Worm (Caenorhabditis elegans) whole organism, L2 larva: ENCODE measurements around the gene R01B10.2.

ENCODE experiments used
- C34F6.9 ChIP-seq: fragments of 150-350 bp; optimal IDR thresholded peaks from 2 replicates; lab custom pipeline; 2014; ENCODE audit warnings: missing biosample characterization, missing genetic modification characterization
- F13H6.1 ChIP-seq: sonication (generic microtip); optimal IDR thresholded peaks from 2 replicates; lab custom pipeline; 2016; ENCODE audit warnings: missing genetic modification characterization, missing compliant biosample characterization
- R02D3.7 ChIP-seq: fragments of 150-350 bp; optimal IDR thresholded peaks from 2 replicates; lab custom pipeline; 2014; ENCODE audit warnings: missing biosample characterization, missing genetic modification characterization
- Y55F3AM.14 ChIP-seq: fragments of 200-800 bp; sonication (Bioruptor generic); optimal IDR thresholded peaks from 2 replicates; lab custom pipeline; 2018; ENCODE audit warnings: mild to moderate bottlenecking, missing genetic modification characterization, missing compliant biosample characterization
- ZK546.5 ChIP-seq: sonication (generic microtip); optimal IDR thresholded peaks from 2 replicates; lab custom pipeline; 2017; ENCODE audit warnings: missing biosample characterization, missing genetic modification characterization
- alr-1 ChIP-seq: fragments of 150-350 bp; optimal IDR thresholded peaks from 2 replicates; lab custom pipeline; 2014; ENCODE audit warnings: missing biosample characterization, missing genetic modification characterization
- aly-2 ChIP-seq: fragments of 150-350 bp; optimal IDR thresholded peaks from 2 replicates; lab custom pipeline; 2014; ENCODE audit warnings: missing biosample characterization, missing genetic modification characterization
- ama-1 ChIP-seq: fragments of 150-350 bp; optimal IDR thresholded peaks from 2 replicates; lab custom pipeline; 2018; ENCODE audit warnings: inconsistent platforms
- blmp-1 ChIP-seq: sonication (generic microtip); optimal IDR thresholded peaks from 2 replicates; lab custom pipeline; 2017; ENCODE audit warnings: missing genetic modification characterization, mild to moderate bottlenecking, missing compliant biosample characterization, antibody characterized with exemption, moderate library complexity; ENCODE audit not compliant: insufficient read depth
- ceh-82 ChIP-seq: fragments of 150-350 bp; optimal IDR thresholded peaks from 2 replicates; lab custom pipeline; 2014; ENCODE audit warnings: missing biosample characterization, missing genetic modification characterization
- crh-2 ChIP-seq: sonication (generic microtip); optimal IDR thresholded peaks from 2 replicates; lab custom pipeline; 2017; ENCODE audit warnings: missing biosample characterization, missing genetic modification characterization
- dmd-4 ChIP-seq: sonication (generic microtip); optimal IDR thresholded peaks from 2 replicates; lab custom pipeline; 2017; ENCODE audit warnings: missing biosample characterization, missing genetic modification characterization
- egl-27 ChIP-seq: sonication (generic microtip); optimal IDR thresholded peaks from 3 replicates; lab custom pipeline; 2017; ENCODE audit warnings: missing biosample characterization, missing genetic modification reagents, missing genetic modification characterization
- elt-1 ChIP-seq: fragments of 150-350 bp; optimal IDR thresholded peaks from 2 replicates; lab custom pipeline; 2014; ENCODE audit warnings: missing biosample characterization, missing genetic modification characterization
- fos-1 ChIP-seq: fragments of 150-350 bp; optimal IDR thresholded peaks from 2 replicates; lab custom pipeline; 2014; ENCODE audit warnings: missing biosample characterization, missing genetic modification characterization
- gmeb-1 ChIP-seq: fragments of 150-350 bp; optimal IDR thresholded peaks from 2 replicates; lab custom pipeline; 2014; ENCODE audit warnings: missing biosample characterization, missing genetic modification characterization
- lin-11 ChIP-seq: fragments of 150-350 bp; sonication (generic microtip); optimal IDR thresholded peaks from 2 replicates; lab custom pipeline; 2014; ENCODE audit warnings: missing biosample characterization, missing genetic modification characterization, inconsistent platforms, mixed read lengths
- lin-13 ChIP-seq: fragments of 150-350 bp; optimal IDR thresholded peaks from 2 replicates; lab custom pipeline; 2014; ENCODE audit warnings: missing biosample characterization, missing genetic modification reagents, missing genetic modification characterization
- lsy-2 ChIP-seq, 2 experiments: fragments of 150-350 bp in 1 of 2; sonication (generic microtip) in 1 of 2; optimal IDR thresholded peaks; 2 replicates each; lab custom pipeline; 2014 to 2017; ENCODE audit warnings: missing biosample characterization in 2 of 2, missing genetic modification characterization in 2 of 2
- mab-5 ChIP-seq: fragments of 150-350 bp; optimal IDR thresholded peaks from 2 replicates; lab custom pipeline; 2014; ENCODE audit warnings: missing biosample characterization, missing genetic modification characterization
- mbf-1 ChIP-seq: sonication (generic microtip); optimal IDR thresholded peaks from 2 replicates; lab custom pipeline; 2017; ENCODE audit warnings: missing biosample characterization, missing genetic modification characterization
- nhr-10 ChIP-seq: sonication (generic microtip); optimal IDR thresholded peaks from 2 replicates; lab custom pipeline; 2017; ENCODE audit warnings: missing biosample characterization, missing genetic modification characterization
- nhr-11 ChIP-seq: fragments of 150-350 bp; optimal IDR thresholded peaks from 2 replicates; lab custom pipeline; 2014; ENCODE audit warnings: missing biosample characterization, missing genetic modification characterization
- nhr-12 ChIP-seq: fragments of 150-350 bp; optimal IDR thresholded peaks from 2 replicates; lab custom pipeline; 2014; ENCODE audit warnings: missing biosample characterization, missing genetic modification characterization
- nhr-129 ChIP-seq: fragments of 150-350 bp; optimal IDR thresholded peaks from 2 replicates; lab custom pipeline; 2014; ENCODE audit warnings: missing biosample characterization, missing genetic modification characterization
- nhr-21 ChIP-seq: fragments of 150-350 bp; optimal IDR thresholded peaks from 2 replicates; lab custom pipeline; 2014; ENCODE audit warnings: missing biosample characterization, missing genetic modification characterization
- nhr-25 ChIP-seq: fragments of 150-350 bp; sonication (generic microtip); optimal IDR thresholded peaks from 3 replicates; lab custom pipeline; 2014; ENCODE audit warnings: missing biosample characterization, missing genetic modification characterization
- nhr-6 ChIP-seq: fragments of 150-350 bp; optimal IDR thresholded peaks from 2 replicates; lab custom pipeline; 2014; ENCODE audit warnings: missing biosample characterization, missing genetic modification characterization
- nhr-77 ChIP-seq: fragments of 150-350 bp; optimal IDR thresholded peaks from 2 replicates; lab custom pipeline; 2014; ENCODE audit warnings: missing biosample characterization, missing genetic modification characterization
- skn-1 ChIP-seq: sonication (generic microtip); optimal IDR thresholded peaks from 2 replicates; lab custom pipeline; 2017; ENCODE audit warnings: missing biosample characterization, missing genetic modification characterization
- sma-3 ChIP-seq: sonication (generic microtip); optimal IDR thresholded peaks from 2 replicates; lab custom pipeline; 2016; ENCODE audit warnings: missing genetic modification reagents, missing genetic modification characterization, missing compliant biosample characterization
- sma-9 ChIP-seq, 2 experiments: fragments of 150-350 bp in 1 of 2; sonication (generic microtip) in 1 of 2; optimal IDR thresholded peaks; 2 replicates each; lab custom pipeline; 2014 to 2016; ENCODE audit warnings: missing genetic modification characterization in 2 of 2, mild to moderate bottlenecking in 1 of 2, missing biosample characterization in 1 of 2, missing compliant biosample characterization in 1 of 2, missing genetic modification reagents in 1 of 2, moderate library complexity in 1 of 2
- unc-55 ChIP-seq: fragments of 150-350 bp; sonication (generic microtip); optimal IDR thresholded peaks from 3 replicates; lab custom pipeline; 2014; ENCODE audit warnings: missing biosample characterization, missing genetic modification reagents, missing genetic modification characterization
- unc-62 ChIP-seq: fragments of 150-350 bp; optimal IDR thresholded peaks from 2 replicates; lab custom pipeline; 2014; ENCODE audit warnings: missing biosample characterization, missing genetic modification reagents, missing genetic modification characterization
- ztf-1 ChIP-seq: fragments of 200-800 bp; sonication (Bioruptor generic); conservative IDR thresholded peaks from 2 replicates; pipeline ENCODE4 v1.3.6; 2022; ENCODE audit warnings: missing genetic modification characterization, missing compliant biosample characterization
- ztf-11 ChIP-seq: sonication (generic microtip); optimal IDR thresholded peaks from 2 replicates; lab custom pipeline; 2017; ENCODE audit warnings: missing biosample characterization, missing genetic modification characterization

R01B10.2 gene

ce11 chrV:6051159-6051558 lies 9.9 kb upstream of the R01B10.2 start, which contains the start of gene jamp-1:
TSS of gene jamp-1 (minus strand) at chrV:6051259.
- TF ChIP-seq Y55F3AM.14 (GFP tag; lab: Kevin White, UChicago) (no peak), R02D3.7 (tag; lab: Kevin White, UChicago) (no peak)

- TF ChIP-seq nhr-21 (tag; lab: Kevin White, UChicago) (no peak), ZK546.5 (tag; lab: Kevin White, UChicago) (no peak), ztf-11 (tag; lab: Kevin White, UChicago) (no peak), blmp-1 (tag; lab: Kevin White, UChicago) (no peak), ama-1 (lab: Kevin White, UChicago) (no peak), F13H6.1 (tag; lab: Kevin White, UChicago) (no peak), R02D3.7 (tag; lab: Kevin White, UChicago) (no peak), ceh-82 (tag; lab: Kevin White, UChicago) (no peak), nhr-25 (tag; lab: Kevin White, UChicago) (no peak), lsy-2 (tag; optimal IDR thresholded peaks at IDR 0.05; lab: Kevin White, UChicago) (no peak)
Measured at ce11 chrV:6047818-6048217, 6.5 kb upstream of the R01B10.2 start, which contains the start of gene pgap-3. TSS of gene pgap-3 (minus strand) at chrV:6047918.

- no peak for TF ChIP-seq blmp-1 (tag; lab: Kevin White, UChicago)
- peak; percentile 19 for TF ChIP-seq fos-1 (tag; lab: Kevin White, UChicago)
Measured at ce11 chrV:6044853-6045594, 3.7 kb upstream of the R01B10.2 start, which contains the start of gene R01B10.3. TSS of gene R01B10.3 (minus strand) at chrV:6045129.

DNA sequence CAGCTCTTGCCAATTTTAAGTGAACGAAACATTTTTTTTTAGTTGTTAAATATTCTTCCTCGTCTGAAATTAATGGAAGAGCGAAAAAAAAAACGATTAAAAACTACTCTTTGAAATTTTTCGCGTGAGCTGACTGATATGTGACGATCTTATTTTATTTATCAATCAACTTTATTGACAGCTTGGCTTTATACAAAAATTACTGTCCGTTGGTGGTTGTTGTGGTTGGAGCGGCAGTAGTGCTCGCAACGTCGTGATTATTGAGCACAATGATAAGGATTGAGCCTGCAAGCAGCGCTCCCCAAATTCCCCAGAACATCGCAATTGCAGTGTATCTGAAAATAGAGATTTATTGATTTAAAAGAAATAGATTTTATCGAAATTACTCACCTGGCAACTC lies 3.2 kb upstream of the R01B10.2 start:
- TF ChIP-seq C34F6.9 (tag; lab: Kevin White, UChicago), result no peak
- TF ChIP-seq nhr-77 (tag; lab: Kevin White, UChicago), result no peak
- no peak for TF ChIP-seq alr-1 (tag; lab: Kevin White, UChicago)
- no peak for TF ChIP-seq mbf-1
- TF ChIP-seq ZK546.5 (tag; lab: Kevin White, UChicago), result no peak
- TF ChIP-seq nhr-129 (tag; lab: Kevin White, UChicago), result no peak
- no peak for TF ChIP-seq unc-55 (GFP tag; lab: Kevin White, UChicago)
- no peak for TF ChIP-seq fos-1 (tag; lab: Kevin White, UChicago)
- TF ChIP-seq elt-1, result no peak
- TF ChIP-seq gmeb-1 (tag; lab: Kevin White, UChicago), result no peak
- TF ChIP-seq nhr-6 (tag; lab: Kevin White, UChicago), result no peak
- TF ChIP-seq ztf-11 (tag; lab: Kevin White, UChicago), result no peak
- TF ChIP-seq lin-11 (tag; lab: Kevin White, UChicago), result no peak

- TF ChIP-seq C34F6.9 (tag; lab: Kevin White, UChicago), result peak; percentile 69
- TF ChIP-seq egl-27, result peak; percentile 35
- TF ChIP-seq ZK546.5 (tag; lab: Kevin White, UChicago), result no peak
- no peak for TF ChIP-seq aly-2 (tag; lab: Kevin White, UChicago)
- peak; percentile 50 for TF ChIP-seq unc-55 (GFP tag; lab: Kevin White, UChicago)
- TF ChIP-seq ama-1 (lab: Kevin White, UChicago), result peak; percentile 40
- no peak for TF ChIP-seq nhr-25 (tag; lab: Kevin White, UChicago)
- TF ChIP-seq F13H6.1 (tag; lab: Kevin White, UChicago), result peak; percentile 57
- TF ChIP-seq skn-1 (tag; lab: Kevin White, UChicago), result no peak
- peak; percentile 71 for TF ChIP-seq crh-2 (tag; lab: Kevin White, UChicago)
- TF ChIP-seq nhr-77 (tag; lab: Kevin White, UChicago), result no peak
- no peak for TF ChIP-seq alr-1 (tag; lab: Kevin White, UChicago)
- no peak for TF ChIP-seq nhr-11
- TF ChIP-seq nhr-12, result no peak
- peak; percentile 64 for TF ChIP-seq nhr-129 (tag; lab: Kevin White, UChicago)
- TF ChIP-seq nhr-21 (tag; lab: Kevin White, UChicago), result no peak
- TF ChIP-seq ceh-82 (tag; lab: Kevin White, UChicago), result no peak
- no peak for TF ChIP-seq nhr-10 (tag; lab: Kevin White, UChicago)
- TF ChIP-seq gmeb-1 (tag; lab: Kevin White, UChicago), result peak; percentile 83
- no peak for TF ChIP-seq sma-3
- peak; percentile 62 for TF ChIP-seq sma-9 (GFP tag; optimal IDR thresholded peaks at IDR 0.05; lab: Kevin White, UChicago)
- TF ChIP-seq sma-9 (tag; optimal IDR thresholded peaks at IDR 0.05; lab: Kevin White, UChicago), result no peak
- TF ChIP-seq unc-62 (GFP tag; lab: Kevin White, UChicago), result no peak
- TF ChIP-seq lin-13 (GFP tag; lab: Kevin White, UChicago), result peak; percentile 43
- TF ChIP-seq dmd-4 (tag; lab: Kevin White, UChicago), result no peak
- peak in 1 of 2 experiments; percentile 40 for TF ChIP-seq lsy-2 (tag; optimal IDR thresholded peaks at IDR 0.05; lab: Kevin White, UChicago)
- no peak for TF ChIP-seq ztf-1 (GFP tag; lab: Robert Waterston, UW)
- TF ChIP-seq fos-1 (tag; lab: Kevin White, UChicago), result peak; percentile 76
- TF ChIP-seq mab-5 (tag; lab: Kevin White, UChicago), result no peak
- TF ChIP-seq, all 48 proteins: peak for 12
Measured at ce11 chrV:6043275-6044271, 2.3 kb upstream of the R01B10.2 start, which contains the start of gene cpi-2. TSS of gene cpi-2 (plus strand) at chrV:6044062.
